Worm (Caenorhabditis elegans) whole organism, young adult: Measurements from ENCODE around the gene Y32G9A.5.

Experiments
- ccch-3 ChIP-seq: fragments of 200-800 bp; sonication (Bioruptor generic); optimal IDR thresholded peaks from 2 replicates; lab custom pipeline; 2018; ENCODE audit warnings: mild to moderate bottlenecking, missing genetic modification characterization, missing compliant biosample characterization
- dpl-1 ChIP-seq: fragments of 150-350 bp; optimal IDR thresholded peaks from 2 replicates; lab custom pipeline; 2014; ENCODE audit warnings: missing biosample characterization, missing genetic modification reagents, missing genetic modification characterization
- hmg-20 ChIP-seq: fragments of 200-800 bp; sonication (Bioruptor generic); IDR thresholded peaks from 2 replicates; pipeline ENCODE4 v1.3.6; 2022; ENCODE audit warnings: missing genetic modification reagents, missing genetic modification characterization, missing compliant biosample characterization
- hsf-1 ChIP-seq: fragments of 200-800 bp; sonication (Bioruptor generic); IDR thresholded peaks from 2 replicates; pipeline ENCODE4 v1.3.6; 2022; ENCODE audit warnings: missing genetic modification reagents, missing genetic modification characterization, missing compliant biosample characterization
- mcd-1 ChIP-seq: fragments of 200-800 bp; sonication (Bioruptor generic); IDR thresholded peaks from 2 replicates; pipeline ENCODE4 v1.3.6; 2022; ENCODE audit warnings: missing genetic modification reagents, missing genetic modification characterization, missing compliant biosample characterization
- nhr-80 ChIP-seq: sonication (generic microtip); optimal IDR thresholded peaks from 2 replicates; lab custom pipeline; 2016; ENCODE audit warnings: missing genetic modification characterization, missing compliant biosample characterization
- snpc-4 ChIP-seq, 5 experiments: fragments of 150-350 bp in 1 of 5; sonication (generic microtip) in 4 of 5; optimal IDR thresholded peaks; 2 replicates each; lab custom pipeline; 2014 to 2018; ENCODE audit warnings: missing genetic modification characterization in 5 of 5, missing biosample characterization in 3 of 5, antibody characterized with exemption in 2 of 5, mild to moderate bottlenecking in 2 of 5, missing compliant biosample characterization in 2 of 5, missing genotype in 2 of 5, moderate library complexity in 2 of 5, missing genetic modification reagents in 1 of 5
- unc-62 ChIP-seq: fragments of 150-350 bp; optimal IDR thresholded peaks from 2 replicates; lab custom pipeline; 2014; ENCODE audit warnings: missing biosample characterization, missing genetic modification reagents, missing genetic modification characterization

ce11 chrV:1869682-1870081, 37.8 kb upstream of the Y32G9A.5 start, which contains the start of gene T10B5.3:
- TF ChIP-seq unc-62 (GFP tag; lab: Kevin White, UChicago): no peak
- TF ChIP-seq hsf-1 (GFP tag; lab: Robert Waterston, UW): no peak
- no peak for TF ChIP-seq dpl-1 (GFP tag; lab: Kevin White, UChicago)
- TF ChIP-seq hmg-20 (GFP tag; lab: Robert Waterston, UW): no peak
- TF ChIP-seq mcd-1 (GFP tag; lab: Robert Waterston, UW): no peak
- no peak for TF ChIP-seq nhr-80 (tag; lab: Kevin White, UChicago)
- TF ChIP-seq ccch-3 (GFP tag; lab: Kevin White, UChicago): no peak
- no peak for TF ChIP-seq snpc-4 (GFP tag; optimal IDR thresholded peaks at IDR 0.05; lab: Kevin White, UChicago)
- TF ChIP-seq snpc-4 (tag; optimal IDR thresholded peaks at IDR 0.05; lab: Kevin White, UChicago): no peak
